Fruit fly (Drosophila melanogaster) whole organism, embryonic: ENCODE measurements around the gene Mpcp2.

Experiments
- Asciz ChIP-seq: fragments of 200-800 bp; sonication (Bioruptor generic); optimal IDR thresholded peaks from 2 replicates; lab custom pipeline; 2017; ENCODE audit warnings: missing biosample characterization, mild to moderate bottlenecking, missing genetic modification characterization, missing genetic modification reagents
- CG11093 ChIP-seq: fragments of 200-800 bp; sonication (Bioruptor generic); IDR thresholded peaks from 3 replicates; pipeline ENCODE4 v1.3.6; 2022; ENCODE audit warnings: missing biosample characterization, missing genetic modification characterization
- CG11247 ChIP-seq: fragments of 200-800 bp; sonication (Bioruptor generic); IDR thresholded peaks from 2 replicates; pipeline ENCODE4 v1.3.6; 2022; ENCODE audit warnings: missing biosample characterization, missing genetic modification characterization
- CG11398 ChIP-seq: fragments of 200-800 bp; sonication (Bioruptor generic); optimal IDR thresholded peaks from 2 replicates; lab custom pipeline; 2016; ENCODE audit warnings: missing biosample characterization, missing genetic modification characterization
- CG11695 ChIP-seq: fragments of 200-800 bp; sonication (Bioruptor generic); IDR thresholded peaks from 3 replicates; pipeline ENCODE4 v1.3.6; 2022; ENCODE audit warnings: missing biosample characterization, missing genetic modification characterization
- CG12071 ChIP-seq: fragments of 200-800 bp; sonication (Bioruptor generic); optimal IDR thresholded peaks from 3 replicates; lab custom pipeline; 2018; ENCODE audit warnings: missing biosample characterization, mild to moderate bottlenecking, missing genetic modification characterization
- CG1233 ChIP-seq: fragments of 200-800 bp; sonication (Bioruptor generic); optimal IDR thresholded peaks from 4 replicates; lab custom pipeline; 2018; ENCODE audit warnings: missing biosample characterization, mild to moderate bottlenecking, missing genetic modification characterization
- CG12659 ChIP-seq: fragments of 200-800 bp; sonication (Bioruptor generic); optimal IDR thresholded peaks from 3 replicates; lab custom pipeline; 2017; ENCODE audit warnings: mild to moderate bottlenecking, missing biosample characterization, missing genetic modification reagents, missing genetic modification characterization
- CG13296 ChIP-seq: fragments of 200-800 bp; sonication (Bioruptor generic); optimal IDR thresholded peaks from 3 replicates; lab custom pipeline; 2018; ENCODE audit warnings: missing biosample characterization, mild to moderate bottlenecking, missing genetic modification characterization
- CG15514 ChIP-seq: fragments of 200-800 bp; sonication (Bioruptor generic); optimal IDR thresholded peaks from 3 replicates; lab custom pipeline; 2017; ENCODE audit warnings: missing biosample characterization, missing genetic modification characterization, mild to moderate bottlenecking, moderate library complexity, missing genetic modification reagents
- CG15601 ChIP-seq: fragments of 200-800 bp; sonication (Bioruptor generic); optimal IDR thresholded peaks from 3 replicates; lab custom pipeline; 2019; ENCODE audit warnings: missing biosample characterization, mild to moderate bottlenecking, missing genetic modification characterization, moderate library complexity
- CG17568 ChIP-seq: fragments of 200-800 bp; sonication (Bioruptor generic); optimal IDR thresholded peaks from 2 replicates; lab custom pipeline; 2018; ENCODE audit warnings: missing biosample characterization, mild to moderate bottlenecking, missing genetic modification characterization, moderate library complexity
- CG18262 ChIP-seq: fragments of 200-800 bp; optimal IDR thresholded peaks from 3 replicates; lab custom pipeline; 2019; ENCODE audit warnings: missing biosample characterization, mild to moderate bottlenecking, missing genetic modification characterization, moderate library complexity
- CG18599 ChIP-seq: fragments of 200-800 bp; sonication (Bioruptor generic); optimal IDR thresholded peaks from 3 replicates; lab custom pipeline; 2017; ENCODE audit warnings: missing biosample characterization, missing genetic modification characterization, mild to moderate bottlenecking, moderate library complexity, missing genetic modification reagents
- CG2678 ChIP-seq: fragments of 200-800 bp; sonication (Bioruptor generic); optimal IDR thresholded peaks from 3 replicates; lab custom pipeline; 2019; ENCODE audit warnings: missing biosample characterization, mild to moderate bottlenecking, missing genetic modification characterization, moderate library complexity
- CG31224 ChIP-seq: fragments of 200-800 bp; sonication (Bioruptor generic); IDR thresholded peaks from 2 replicates; pipeline ENCODE4 v1.3.6; 2022; ENCODE audit warnings: missing biosample characterization, missing genetic modification characterization
- CG33213 ChIP-seq: fragments of 200-800 bp; sonication (Bioruptor generic); optimal IDR thresholded peaks from 3 replicates; lab custom pipeline; 2016; ENCODE audit warnings: missing biosample characterization, missing genetic modification characterization
- CG33557 ChIP-seq: fragments of 200-800 bp; sonication (Bioruptor generic); optimal IDR thresholded peaks from 2 replicates; lab custom pipeline; 2019; ENCODE audit warnings: missing biosample characterization, mild to moderate bottlenecking, missing genetic modification characterization, moderate library complexity
- CG4854 ChIP-seq: fragments of 200-800 bp; sonication (Bioruptor generic); optimal IDR thresholded peaks from 2 replicates; lab custom pipeline; 2016; ENCODE audit warnings: missing biosample characterization, missing genetic modification characterization, inconsistent platforms
- CG6175 ChIP-seq: fragments of 200-800 bp; sonication (Bioruptor generic); IDR thresholded peaks from 3 replicates; pipeline ENCODE4 v1.3.6; 2022; ENCODE audit warnings: missing biosample characterization, missing genetic modification characterization
- CG6813 ChIP-seq: fragments of 200-800 bp; sonication (Bioruptor generic); optimal IDR thresholded peaks from 2 replicates; lab custom pipeline; 2017; ENCODE audit warnings: missing biosample characterization, missing genetic modification characterization, mild to moderate bottlenecking, moderate library complexity, missing genetic modification reagents
- CG6854 ChIP-seq: fragments of 200-800 bp; sonication (Bioruptor generic); optimal IDR thresholded peaks from 3 replicates; lab custom pipeline; 2017; ENCODE audit warnings: missing biosample characterization, mild to moderate bottlenecking, missing genetic modification characterization
- CHES-1-like ChIP-seq: fragments of 200-800 bp; sonication (Bioruptor generic); optimal IDR thresholded peaks from 2 replicates; lab custom pipeline; 2016; ENCODE audit warnings: missing biosample characterization, missing genetic modification characterization
- CrebB ChIP-seq: fragments of 200-800 bp; sonication (Bioruptor generic); optimal IDR thresholded peaks from 3 replicates; lab custom pipeline; 2018; ENCODE audit warnings: missing biosample characterization, mild to moderate bottlenecking, missing genetic modification characterization
- Fer1 ChIP-seq: fragments of 200-800 bp; sonication (Bioruptor generic); optimal IDR thresholded peaks from 2 replicates; lab custom pipeline; 2017; ENCODE audit warnings: missing biosample characterization, mild to moderate bottlenecking, missing genetic modification characterization
- Fer3 ChIP-seq: fragments of 200-800 bp; sonication (Bioruptor generic); optimal IDR thresholded peaks from 2 replicates; lab custom pipeline; 2018; ENCODE audit warnings: missing biosample characterization, mild to moderate bottlenecking, missing genetic modification characterization, moderate library complexity
- HHEX ChIP-seq: fragments of 200-800 bp; sonication (Bioruptor generic); optimal IDR thresholded peaks from 3 replicates; lab custom pipeline; 2017; ENCODE audit warnings: missing biosample characterization, mild to moderate bottlenecking, missing genetic modification characterization, missing genetic modification reagents
- Med ChIP-seq: fragments of 200-800 bp; sonication (Bioruptor generic); peaks from one replicate; lab custom pipeline; 2016; ENCODE audit warnings: missing biosample characterization, missing genetic modification characterization, mild to moderate bottlenecking, inconsistent platforms, moderate library complexity
- Neu2 ChIP-seq: fragments of 200-800 bp; sonication (Bioruptor generic); optimal IDR thresholded peaks from 3 replicates; lab custom pipeline; 2016; ENCODE audit warnings: missing biosample characterization, missing genetic modification characterization, borderline replicate concordance
- PHDP ChIP-seq: fragments of 200-800 bp; sonication (Bioruptor generic); optimal IDR thresholded peaks from 3 replicates; lab custom pipeline; 2018; ENCODE audit warnings: missing biosample characterization, mild to moderate bottlenecking, missing genetic modification characterization, moderate library complexity
- Pdp1 ChIP-seq, 2 experiments: fragments of 200-800 bp; sonication (Bioruptor generic); optimal IDR thresholded peaks; 3 replicates each; lab custom pipeline; 2016; ENCODE audit warnings: missing biosample characterization in 2 of 2, missing genetic modification characterization in 2 of 2, mild to moderate bottlenecking in 1 of 2, moderate library complexity in 1 of 2
- ac ChIP-seq: fragments of 200-800 bp; sonication (Bioruptor generic); optimal IDR thresholded peaks from 3 replicates; lab custom pipeline; 2017; ENCODE audit warnings: missing biosample characterization, mild to moderate bottlenecking, missing genetic modification characterization
- chinmo ChIP-seq: fragments of 200-800 bp; sonication (Bioruptor generic); IDR thresholded peaks from 4 replicates; pipeline ENCODE4 v1.3.6; 2022; ENCODE audit warnings: missing biosample characterization, missing genetic modification characterization; ENCODE audit not compliant: partially characterized antibody
- gro ChIP-seq: fragments of 200-800 bp; sonication (Bioruptor generic); optimal IDR thresholded peaks from 2 replicates; lab custom pipeline; 2016; ENCODE audit warnings: missing biosample characterization, missing genetic modification characterization
- kah ChIP-seq: fragments of 200-800 bp; sonication (Bioruptor generic); optimal IDR thresholded peaks from 2 replicates; lab custom pipeline; 2018; ENCODE audit warnings: missing biosample characterization, mild to moderate bottlenecking, missing genetic modification characterization
- lab ChIP-seq: fragments of 200-800 bp; sonication (Bioruptor generic); optimal IDR thresholded peaks from 3 replicates; lab custom pipeline; 2017; ENCODE audit warnings: missing biosample characterization, missing genetic modification characterization, mild to moderate bottlenecking, moderate library complexity, missing genetic modification reagents
- mirr ChIP-seq: fragments of 200-800 bp; sonication (Bioruptor generic); optimal IDR thresholded peaks from 3 replicates; lab custom pipeline; 2018; ENCODE audit warnings: missing biosample characterization, mild to moderate bottlenecking, missing genetic modification characterization
- nau ChIP-seq: fragments of 200-800 bp; sonication (Bioruptor generic); optimal IDR thresholded peaks from 3 replicates; lab custom pipeline; 2017; ENCODE audit warnings: missing biosample characterization, mild to moderate bottlenecking, missing genetic modification characterization, missing genetic modification reagents
- sd ChIP-seq: fragments of 200-800 bp; sonication (Bioruptor generic); optimal IDR thresholded peaks from 3 replicates; lab custom pipeline; 2018; ENCODE audit warnings: missing biosample characterization, mild to moderate bottlenecking, missing genetic modification characterization, moderate library complexity
- sens ChIP-seq: fragments of 200-800 bp; sonication (Bioruptor generic); peaks from one replicate; lab custom pipeline; 2016; ENCODE audit warnings: missing biosample characterization, missing genetic modification characterization
- sob ChIP-seq: fragments of 200-800 bp; sonication (Bioruptor generic); IDR thresholded peaks from 2 replicates; pipeline ENCODE4 v1.3.6; 2022; ENCODE audit warnings: missing biosample characterization, missing genetic modification characterization
- trh ChIP-seq: fragments of 200-800 bp; sonication (Bioruptor generic); optimal IDR thresholded peaks from 2 replicates; lab custom pipeline; 2016; ENCODE audit warnings: missing biosample characterization, missing genetic modification characterization
- zfh1 ChIP-seq: fragments of 200-800 bp; sonication (Bioruptor generic); IDR thresholded peaks from 3 replicates; pipeline ENCODE4 v1.3.6; 2022; ENCODE audit warnings: missing biosample characterization, missing genetic modification characterization

Gene Mpcp2

dm6 chr3L:14549215-14549614 is 11.8 kb downstream of the Mpcp2 start (continued):
- TF ChIP-seq sob (GFP tag; lab: Robert Waterston, UW) (peak; percentile 39; the same call in 1 of the 2 replicates), CG15514 (GFP tag; lab: Kevin White, UChicago) (peak; percentile 29), CG1233 (peak; percentile 39), CG13296 (GFP tag; lab: Kevin White, UChicago) (peak; percentile 48), CG6854 (GFP tag; lab: Kevin White, UChicago) (peak; percentile 15), CG2678 (tag; lab: Kevin White, UChicago) (peak; percentile 26), chinmo (GFP tag; lab: Robert Waterston, UW) (no peak), CG11695 (0 out of 3 replicates have a peak, but pooled peaks have one; percentile 16), kah (GFP tag; lab: Kevin White, UChicago) (peak; percentile 21), Fer1 (GFP tag; lab: Kevin White, UChicago) (peak; percentile 51), CG17568 (GFP tag; lab: Kevin White, UChicago) (peak; percentile 49), Fer3 (peak; percentile 5), CG12071 (GFP tag; lab: Kevin White, UChicago) (peak; percentile 30), CG11093 (no peak), nau (peak; percentile 54), CG12659 (GFP tag; lab: Kevin White, UChicago) (peak; percentile 20), CG11398 (GFP tag; lab: Kevin White, UChicago) (peak; percentile 15), CHES-1-like (no peak), CG6813 (GFP tag; lab: Kevin White, UChicago) (peak; percentile 49), CG33213 (GFP tag; lab: Kevin White, UChicago) (no peak), HHEX (GFP tag; lab: Kevin White, UChicago) (peak; percentile 55), sd (tag; lab: Kevin White, UChicago) (peak; percentile 23), ac (GFP tag; lab: Kevin White, UChicago) (peak; percentile 2), Asciz (GFP tag; lab: Kevin White, UChicago) (peak; percentile 19), CG15601 (tag; lab: Kevin White, UChicago) (peak; percentile 30), CG4854 (GFP tag; lab: Kevin White, UChicago) (peak; percentile 23), lab (GFP tag; lab: Kevin White, UChicago) (peak; percentile 68), trh (GFP tag; lab: Kevin White, UChicago) (no peak), Pdp1 (GFP tag; optimal IDR thresholded peaks at IDR 0.05; lab: Kevin White, UChicago) (peak in 1 of 2 experiments; percentile 18), Neu2 (GFP tag; lab: Kevin White, UChicago) (no peak), gro (GFP tag; lab: Kevin White, UChicago) (peak; percentile 37), sens (GFP tag; lab: Kevin White, UChicago) (peak; percentile 78), zfh1 (GFP tag; lab: Robert Waterston, UW) (no peak), CG33557 (peak; percentile 12)

DNA sequence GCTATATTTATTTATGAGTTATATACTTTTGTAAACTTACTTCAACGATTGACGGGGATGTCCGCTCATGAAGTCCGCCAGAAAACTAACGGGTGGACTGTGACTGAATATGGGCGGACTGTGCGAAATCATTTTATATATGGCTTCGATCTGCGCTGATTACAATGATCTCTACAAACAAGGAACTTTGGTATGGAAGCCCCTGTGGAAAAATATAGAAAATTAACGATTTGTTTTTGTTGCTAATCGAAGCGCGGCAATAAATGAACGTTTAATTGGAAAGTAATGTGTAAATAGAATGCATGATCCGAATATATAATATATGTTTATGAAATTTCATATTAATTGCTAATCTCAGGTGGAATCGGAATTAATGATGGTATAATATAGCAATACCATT is 12.5 kb downstream of the Mpcp2 start:
- no peak for TF ChIP-seq CG31224
- peak; percentile 54 for TF ChIP-seq sens (GFP tag; lab: Kevin White, UChicago)
- TF ChIP-seq Med (GFP tag; lab: Kevin White, UChicago) = peak; percentile 60
- no peak for TF ChIP-seq CG18599 (GFP tag; lab: Kevin White, UChicago)
- no peak for TF ChIP-seq CG11247 (GFP tag; lab: Robert Waterston, UW)
- no peak for TF ChIP-seq CrebB
- TF ChIP-seq CG18262 (tag; lab: Kevin White, UChicago) = no peak
- no peak for TF ChIP-seq mirr
- TF ChIP-seq CG6175 (GFP tag; lab: Robert Waterston, UW) = no peak
- TF ChIP-seq PHDP (tag; lab: Kevin White, UChicago) = no peak
